Worm (Caenorhabditis elegans): Measurements from ENCODE around the gene spdl-1.

DNA sequence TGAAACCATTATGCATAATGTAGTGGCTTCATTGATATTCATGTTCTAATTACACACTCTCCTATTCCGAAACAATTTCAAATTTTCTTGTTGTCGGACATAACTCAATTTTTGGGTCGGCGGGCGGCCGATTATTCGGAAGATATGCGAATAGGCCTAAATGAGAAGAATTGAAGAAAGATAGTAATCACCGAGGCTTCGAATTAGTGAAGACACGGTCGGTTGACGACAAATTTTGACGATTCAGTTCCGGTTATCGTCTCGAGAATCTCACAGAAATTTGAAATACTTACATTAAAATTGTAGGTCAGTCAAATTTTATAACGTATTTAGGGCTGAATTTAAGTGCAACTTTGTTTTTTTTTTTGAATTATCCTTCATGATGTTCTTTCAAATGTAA, 21.8 kb downstream of the spdl-1 start:
- no peak for TF ChIP-seq mab-9 (GFP tag; IDR thresholded peaks at IDR 0.05)
- TF ChIP-seq mdl-1 (tag; optimal IDR thresholded peaks at IDR 0.05), result no peak
- no peak for TF ChIP-seq snu-23 (GFP tag; optimal IDR thresholded peaks at IDR 0.05)
- TF ChIP-seq nhr-76 (tag; optimal IDR thresholded peaks at IDR 0.05), result no peak
- TF ChIP-seq jun-1 (tag; optimal IDR thresholded peaks at IDR 0.05), result no peak
- TF ChIP-seq ceh-82 (tag; optimal IDR thresholded peaks at IDR 0.05), result no peak
- TF ChIP-seq aly-2 (tag; optimal IDR thresholded peaks at IDR 0.05), result no peak
- TF ChIP-seq ces-1 (GFP tag; optimal IDR thresholded peaks at IDR 0.05), result no peak
- TF ChIP-seq ama-1 (optimal IDR thresholded peaks at IDR 0.05), result no peak
- no peak for TF ChIP-seq ceh-8 (GFP tag; optimal IDR thresholded peaks at IDR 0.05)
- TF ChIP-seq lin-13 (GFP tag; optimal IDR thresholded peaks at IDR 0.05), result no peak
- no peak for TF ChIP-seq nhr-47 (tag; optimal IDR thresholded peaks at IDR 0.05)

All from whole organism, L1 larva.